Worm (Caenorhabditis elegans) whole organism, L1 larva: ENCODE results near the gene Y62H9A.16.

Experiments used
- aha-1 ChIP-seq: fragments of 150-350 bp; optimal IDR thresholded peaks from 2 replicates; lab custom pipeline; 2014; ENCODE audit warnings: missing biosample characterization, missing genetic modification characterization
- lir-3 ChIP-seq: sonication (generic microtip); optimal IDR thresholded peaks from 2 replicates; lab custom pipeline; 2016; ENCODE audit warnings: mild to moderate bottlenecking, missing genetic modification characterization, moderate library complexity, missing compliant biosample characterization; ENCODE audit not compliant: poor library complexity
- mep-1 ChIP-seq: fragments of 150-350 bp; optimal IDR thresholded peaks from 2 replicates; lab custom pipeline; 2014; ENCODE audit warnings: missing biosample characterization, missing genetic modification characterization
- nhr-237 ChIP-seq: fragments of 150-350 bp; optimal IDR thresholded peaks from 2 replicates; lab custom pipeline; 2014; ENCODE audit warnings: missing biosample characterization, missing genetic modification characterization
- skn-1 ChIP-seq: fragments of 150-350 bp; optimal IDR thresholded peaks from 2 replicates; lab custom pipeline; 2014; ENCODE audit warnings: missing biosample characterization, missing genetic modification characterization
- swsn-7 ChIP-seq: sonication (generic microtip); optimal IDR thresholded peaks from 2 replicates; lab custom pipeline; 2016; ENCODE audit warnings: missing genetic modification characterization, missing compliant biosample characterization
- ztf-11 ChIP-seq, 2 experiments: sonication (generic microtip); optimal IDR thresholded peaks; 2 replicates each; lab custom pipeline; 2016 to 2017; ENCODE audit warnings: missing genetic modification characterization in 2 of 2, missing biosample characterization in 1 of 2, missing compliant biosample characterization in 1 of 2

ce11 chrX:11934933-11935332 is 16.8 kb downstream of the Y62H9A.16 start:
- no peak for TF ChIP-seq nhr-237
- TF ChIP-seq mep-1 (tag; lab: Kevin White, UChicago) = peak; percentile 27
- TF ChIP-seq aha-1 = no peak
- TF ChIP-seq swsn-7 (tag; lab: Kevin White, UChicago) = peak; percentile 52
- peak; percentile 33 for TF ChIP-seq lir-3 (tag; lab: Kevin White, UChicago)
- TF ChIP-seq skn-1 (tag; lab: Kevin White, UChicago) = peak; percentile 43
- TF ChIP-seq ztf-11 (tag; optimal IDR thresholded peaks at IDR 0.05; lab: Kevin White, UChicago) = no peak
